Worm (Caenorhabditis elegans): Measurements from ENCODE around the gene arrd-2.

ce11 chrII:9418065-9418567 is 10.5 kb downstream of the arrd-2 start, which contains the start of the genes M176.4 and M176.16:
- TF ChIP-seq aly-2 (tag; optimal IDR thresholded peaks at IDR 0.05), result no peak
- TF ChIP-seq rnt-1 (tag; optimal IDR thresholded peaks at IDR 0.05), result no peak
- no peak for TF ChIP-seq zip-4 (GFP tag; optimal IDR thresholded peaks at IDR 0.05)
- no peak for TF ChIP-seq dpl-1 (GFP tag; optimal IDR thresholded peaks at IDR 0.05)
- TF ChIP-seq nhr-11 (tag; optimal IDR thresholded peaks at IDR 0.05), result no peak
- no peak for TF ChIP-seq nhr-77 (tag; optimal IDR thresholded peaks at IDR 0.05)
- no peak for TF ChIP-seq lin-14 (GFP tag; optimal IDR thresholded peaks at IDR 0.05)
- no peak for TF ChIP-seq pqm-1 (tag; optimal IDR thresholded peaks at IDR 0.05)
